Fruit fly (Drosophila melanogaster): ENCODE measurements around the gene colt.

DNA sequence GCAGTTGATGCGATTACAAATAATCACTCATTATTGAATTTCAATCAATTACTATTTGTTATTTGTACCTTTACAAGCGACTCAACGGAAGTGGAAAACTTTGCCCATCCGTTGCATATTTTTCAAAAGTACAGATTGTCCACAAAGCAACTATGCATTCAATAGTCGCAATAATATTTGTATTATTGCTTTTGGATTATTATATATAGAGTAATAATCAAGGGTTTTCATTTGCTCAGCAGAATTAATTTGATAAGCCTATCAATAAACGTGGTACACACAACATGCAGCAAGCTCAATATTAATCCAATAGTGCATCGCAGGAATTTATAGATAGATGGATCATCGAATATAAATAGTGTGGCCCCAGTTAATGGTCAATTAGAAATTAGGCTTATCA, 41.3 kb downstream of the colt start:
- TF ChIP-seq Myc (optimal IDR thresholded peaks at IDR 0.05) (no peak), Sin3A (optimal IDR thresholded peaks at IDR 0.05) (no peak), ttk (optimal IDR thresholded peaks at IDR 0.05) (no peak), psq (optimal IDR thresholded peaks at IDR 0.05) (no peak), h (optimal IDR thresholded peaks at IDR 0.05) (no peak)

Data from Kc167 (cell line).